Worm (Caenorhabditis elegans): Measurements from ENCODE around the gene Y97E10AR.3.

ce11 chrV:8043664-8044063 is 36.4 kb upstream of the Y97E10AR.3 start:
- TF ChIP-seq ceh-90 (tag; optimal IDR thresholded peaks at IDR 0.05), result no peak
- no peak for TF ChIP-seq snpc-4 (tag; optimal IDR thresholded peaks at IDR 0.05)
